Fruit fly (Drosophila melanogaster) whole organism, wandering third instar larva: ENCODE results near the gene Akh.
A peak's percentile ranks its signal among the peaks of the same experiment; 100 is the strongest.

ENCODE experiments used
- Abd-B ChIP-seq: fragments of >200 bp; optimal IDR thresholded peaks from 2 replicates; lab custom pipeline; 2017; ENCODE audit warnings: missing biosample characterization, missing genetic modification characterization
- Dfd ChIP-seq: fragments of >200 bp; optimal IDR thresholded peaks from 2 replicates; lab custom pipeline; 2017; ENCODE audit warnings: missing biosample characterization, missing genetic modification characterization
- Hr78 ChIP-seq: fragments of >200 bp; optimal IDR thresholded peaks from 2 replicates; lab custom pipeline; 2017; ENCODE audit warnings: missing biosample characterization, missing genetic modification characterization
- br ChIP-seq: fragments of 200-800 bp; sonication (Bioruptor generic); optimal IDR thresholded peaks from 2 replicates; lab custom pipeline; 2016; ENCODE audit warnings: missing biosample characterization, missing genetic modification characterization
- jim ChIP-seq: fragments of 175-275, 200-325 bp; sonication (Bioruptor generic); optimal IDR thresholded peaks from 2 replicates; lab custom pipeline; 2016; ENCODE audit warnings: missing biosample characterization, mild to moderate bottlenecking, missing genetic modification characterization
- lola ChIP-seq: fragments of >200 bp; optimal IDR thresholded peaks from 2 replicates; lab custom pipeline; 2017; ENCODE audit warnings: missing biosample characterization, missing genetic modification characterization
- usp ChIP-seq: fragments of >200 bp; optimal IDR thresholded peaks from 2 replicates; lab custom pipeline; 2017; ENCODE audit warnings: missing biosample characterization, missing genetic modification characterization

dm6 chr3L:4186659-4187058 is 45.4 kb downstream of the Akh start, which contains the start of gene VhaM9.7-c:
- TF ChIP-seq lola (GFP tag; lab: Kevin White, UChicago), result no peak
- no peak for TF ChIP-seq Dfd (GFP tag; lab: Kevin White, UChicago)
- TF ChIP-seq Abd-B (GFP tag; lab: Kevin White, UChicago), result no peak
- no peak for TF ChIP-seq jim (GFP tag; lab: Kevin White, UChicago)
- TF ChIP-seq Hr78, result no peak
- TF ChIP-seq br (GFP tag; lab: Kevin White, UChicago), result peak; percentile 4
- no peak for TF ChIP-seq usp (GFP tag; lab: Kevin White, UChicago)
